Fruit fly (Drosophila melanogaster) whole organism, embryonic: ENCODE results near the gene Ugt316A1.

ENCODE experiments used
- Atf-2 ChIP-seq: fragments of 200-800 bp; sonication (Bioruptor generic); optimal IDR thresholded peaks from 2 replicates; lab custom pipeline; 2016; ENCODE audit warnings: missing biosample characterization, missing genetic modification characterization
- Awh ChIP-seq: fragments of 200-800 bp; sonication (Bioruptor generic); IDR thresholded peaks from 2 replicates; pipeline ENCODE4, ENCODE4 v1.3.6; 2022; ENCODE audit warnings: missing biosample characterization, missing genetic modification characterization
- CG11695 ChIP-seq: fragments of 200-800 bp; sonication (Bioruptor generic); IDR thresholded peaks from 3 replicates; pipeline ENCODE4 v1.3.6; 2022; ENCODE audit warnings: missing biosample characterization, missing genetic modification characterization
- CG12391 ChIP-seq: fragments of 200-800 bp; sonication (Bioruptor generic); optimal IDR thresholded peaks from 3 replicates; lab custom pipeline; 2018; ENCODE audit warnings: missing biosample characterization, mild to moderate bottlenecking, missing genetic modification characterization, moderate library complexity
- CG12659 ChIP-seq: fragments of 200-800 bp; sonication (Bioruptor generic); optimal IDR thresholded peaks from 3 replicates; lab custom pipeline; 2017; ENCODE audit warnings: mild to moderate bottlenecking, missing biosample characterization, missing genetic modification reagents, missing genetic modification characterization
- CG15601 ChIP-seq: fragments of 200-800 bp; sonication (Bioruptor generic); optimal IDR thresholded peaks from 3 replicates; lab custom pipeline; 2019; ENCODE audit warnings: missing biosample characterization, mild to moderate bottlenecking, missing genetic modification characterization, moderate library complexity
- CG1647 ChIP-seq: fragments of 200-800 bp; sonication (Bioruptor generic); optimal IDR thresholded peaks from 3 replicates; lab custom pipeline; 2016; ENCODE audit warnings: missing biosample characterization, missing genetic modification characterization
- CG16863 ChIP-seq: fragments of 200-800 bp; sonication (Bioruptor generic); optimal IDR thresholded peaks from 3 replicates; lab custom pipeline; 2016; ENCODE audit warnings: missing biosample characterization, missing genetic modification characterization
- CG2202 ChIP-seq: fragments of 200-800 bp; sonication (Bioruptor generic); optimal IDR thresholded peaks from 2 replicates; lab custom pipeline; 2018; ENCODE audit warnings: missing biosample characterization, mild to moderate bottlenecking, missing genetic modification characterization
- CG31224 ChIP-seq: fragments of 200-800 bp; sonication (Bioruptor generic); IDR thresholded peaks from 2 replicates; pipeline ENCODE4 v1.3.6; 2022; ENCODE audit warnings: missing biosample characterization, missing genetic modification characterization
- CG3163 ChIP-seq: fragments of 200-800 bp; sonication (Bioruptor generic); optimal IDR thresholded peaks from 3 replicates; lab custom pipeline; 2016; ENCODE audit warnings: missing biosample characterization, missing genetic modification characterization
- CG4360 ChIP-seq: fragments of 200-800 bp; sonication (Bioruptor generic); IDR thresholded peaks from 2 replicates; pipeline ENCODE4 v1.3.6; 2022; ENCODE audit warnings: missing biosample characterization, missing genetic modification characterization
- CG5180 ChIP-seq: fragments of 200-800 bp; sonication (Bioruptor generic); optimal IDR thresholded peaks from 3 replicates; lab custom pipeline; 2017; ENCODE audit warnings: missing biosample characterization, missing genetic modification characterization, mild to moderate bottlenecking, moderate library complexity, missing genetic modification reagents
- CG6272 ChIP-seq: fragments of 200-800 bp; sonication (Bioruptor generic); IDR thresholded peaks from 2 replicates; pipeline ENCODE4 v1.3.6; 2022; ENCODE audit warnings: missing biosample characterization, missing genetic modification characterization
- CkIIα-i1 ChIP-seq: fragments of 200-800 bp; sonication (Bioruptor generic); IDR thresholded peaks from 2 replicates; pipeline ENCODE4 v1.3.6; 2022; ENCODE audit warnings: missing biosample characterization, missing genetic modification characterization
- Dip3 ChIP-seq: fragments of 200-800 bp; sonication (Bioruptor generic); optimal IDR thresholded peaks from 3 replicates; lab custom pipeline; 2016; ENCODE audit warnings: missing biosample characterization, missing genetic modification characterization
- Hr51 ChIP-seq, 2 experiments: fragments of 200-800 bp; sonication (Bioruptor generic); optimal IDR thresholded peaks; 2 replicates in 1 of 2; 3 replicates in 1 of 2; lab custom pipeline; 2016 to 2018; ENCODE audit warnings: missing biosample characterization in 2 of 2, missing genetic modification characterization in 2 of 2, mild to moderate bottlenecking in 1 of 2, moderate library complexity in 1 of 2
- Med ChIP-seq: fragments of 200-800 bp; sonication (Bioruptor generic); peaks from one replicate; lab custom pipeline; 2016; ENCODE audit warnings: missing biosample characterization, missing genetic modification characterization, mild to moderate bottlenecking, inconsistent platforms, moderate library complexity
- NK7.1 ChIP-seq: fragments of 200-800 bp; sonication (Bioruptor generic); optimal IDR thresholded peaks from 3 replicates; lab custom pipeline; 2016; ENCODE audit warnings: missing biosample characterization, missing genetic modification characterization
- Ravus ChIP-seq: fragments of 200-800 bp; sonication (Bioruptor generic); IDR thresholded peaks from 2 replicates; pipeline ENCODE4 v1.3.6; 2022; ENCODE audit warnings: missing biosample characterization, missing genetic modification characterization
- Rfx ChIP-seq: fragments of 200-800 bp; sonication (Bioruptor generic); IDR thresholded peaks from 2 replicates; pipeline ENCODE4 v1.3.6; 2022; ENCODE audit warnings: missing biosample characterization, missing genetic modification characterization
- Sox100B ChIP-seq: fragments of 200-800 bp; sonication (Bioruptor generic); optimal IDR thresholded peaks from 3 replicates; lab custom pipeline; 2018; ENCODE audit warnings: missing biosample characterization, mild to moderate bottlenecking, missing genetic modification characterization
- TFAM ChIP-seq: fragments of 200-800 bp; sonication (Bioruptor generic); optimal IDR thresholded peaks from 2 replicates; lab custom pipeline; 2017; ENCODE audit warnings: missing biosample characterization, missing genetic modification characterization, inconsistent platforms
- Trl ChIP-seq, 3 experiments: fragments of >200 bp in 2 of 3; fragments of 200-800 bp in 1 of 3; sonication (Bioruptor generic) in 1 of 3; optimal IDR thresholded peaks; 2 replicates in 1 of 3; 3 replicates in 2 of 3; lab custom pipeline; 2016 to 2017; ENCODE audit warnings: missing biosample characterization in 1 of 3, missing genetic modification characterization in 1 of 3
- ac ChIP-seq: fragments of 200-800 bp; sonication (Bioruptor generic); optimal IDR thresholded peaks from 3 replicates; lab custom pipeline; 2017; ENCODE audit warnings: missing biosample characterization, mild to moderate bottlenecking, missing genetic modification characterization
- aop ChIP-seq: fragments of 200-800 bp; sonication (Bioruptor generic); IDR thresholded peaks from 2 replicates; pipeline ENCODE4 v1.3.6; 2022; ENCODE audit warnings: missing biosample characterization, missing genetic modification characterization
- bcd ChIP-seq: fragments of 200-800 bp; sonication (Bioruptor generic); optimal IDR thresholded peaks from 2 replicates; lab custom pipeline; 2017; ENCODE audit warnings: missing biosample characterization, mild to moderate bottlenecking, missing genetic modification characterization
- bsh ChIP-seq, 2 experiments: fragments of 200-800 bp; sonication (Bioruptor generic); optimal IDR thresholded peaks; 2 replicates each; lab custom pipeline; 2017 to 2018; ENCODE audit warnings: mild to moderate bottlenecking in 2 of 2, missing biosample characterization in 2 of 2, missing genetic modification characterization in 2 of 2, moderate library complexity in 1 of 2
- cg ChIP-seq: fragments of 200-800 bp; sonication (Bioruptor generic); optimal IDR thresholded peaks from 3 replicates; lab custom pipeline; 2019; ENCODE audit warnings: missing biosample characterization, mild to moderate bottlenecking, missing genetic modification characterization, moderate library complexity
- chinmo ChIP-seq: fragments of 200-800 bp; sonication (Bioruptor generic); IDR thresholded peaks from 4 replicates; pipeline ENCODE4 v1.3.6; 2022; ENCODE audit warnings: missing biosample characterization, missing genetic modification characterization; ENCODE audit not compliant: partially characterized antibody
- crc ChIP-seq: fragments of 200-800 bp; sonication (Bioruptor generic); optimal IDR thresholded peaks from 2 replicates; lab custom pipeline; 2016; ENCODE audit warnings: missing biosample characterization, missing genetic modification characterization
- crol ChIP-seq: fragments of 200-800 bp; sonication (Bioruptor generic); IDR thresholded peaks from 2 replicates; pipeline ENCODE4 v1.3.6; 2022; ENCODE audit warnings: missing biosample characterization, missing genetic modification characterization
- disco-r ChIP-seq: fragments of 200-800 bp; sonication (Bioruptor generic); optimal IDR thresholded peaks from 2 replicates; lab custom pipeline; 2016; ENCODE audit warnings: missing biosample characterization, missing genetic modification characterization
- ftz-f1 ChIP-seq: fragments of 200-800 bp; sonication (Bioruptor generic); optimal IDR thresholded peaks from 2 replicates; lab custom pipeline; 2016; ENCODE audit warnings: missing biosample characterization, missing genetic modification characterization
- gcm ChIP-seq: fragments of 200-800 bp; sonication (Bioruptor generic); optimal IDR thresholded peaks from 2 replicates; lab custom pipeline; 2019; ENCODE audit warnings: missing biosample characterization, mild to moderate bottlenecking, missing genetic modification characterization, moderate library complexity
- gcm2 ChIP-seq: fragments of 200-800 bp; sonication (Bioruptor generic); optimal IDR thresholded peaks from 2 replicates; lab custom pipeline; 2016; ENCODE audit warnings: missing biosample characterization, missing genetic modification characterization
- h ChIP-seq: fragments of >200 bp; optimal IDR thresholded peaks from 2 replicates; lab custom pipeline; 2017
- kni ChIP-seq: fragments of 200-800 bp; sonication (Bioruptor generic); optimal IDR thresholded peaks from 3 replicates; lab custom pipeline; 2017; ENCODE audit warnings: mild to moderate bottlenecking, missing biosample characterization, missing genetic modification reagents, missing genetic modification characterization
- nerfin-1 ChIP-seq: fragments of 200-800 bp; sonication (Bioruptor generic); optimal IDR thresholded peaks from 3 replicates; lab custom pipeline; 2019; ENCODE audit warnings: missing biosample characterization, mild to moderate bottlenecking, missing genetic modification characterization, moderate library complexity
- nom ChIP-seq: fragments of 200-800 bp; sonication (Bioruptor generic); optimal IDR thresholded peaks from 2 replicates; lab custom pipeline; 2017; ENCODE audit warnings: missing biosample characterization, missing genetic modification characterization, mild to moderate bottlenecking, moderate library complexity, missing genetic modification reagents
- otp ChIP-seq: fragments of 200-800 bp; sonication (Bioruptor generic); IDR thresholded peaks from 3 replicates; pipeline ENCODE4, ENCODE4 v1.3.6; 2022; ENCODE audit warnings: missing biosample characterization, missing genetic modification characterization
- pb ChIP-seq: fragments of 200-800 bp; sonication (Bioruptor generic); optimal IDR thresholded peaks from 3 replicates; lab custom pipeline; 2016; ENCODE audit warnings: missing biosample characterization, missing genetic modification characterization
- run ChIP-seq: fragments of 200-800 bp; sonication (Bioruptor generic); optimal IDR thresholded peaks from 3 replicates; lab custom pipeline; 2018; ENCODE audit warnings: missing biosample characterization, mild to moderate bottlenecking, missing genetic modification characterization
- sd ChIP-seq: fragments of 200-800 bp; sonication (Bioruptor generic); optimal IDR thresholded peaks from 3 replicates; lab custom pipeline; 2018; ENCODE audit warnings: missing biosample characterization, mild to moderate bottlenecking, missing genetic modification characterization, moderate library complexity
- sr ChIP-seq: fragments of 200-800 bp; sonication (Bioruptor generic); IDR thresholded peaks from 3 replicates; pipeline ENCODE4 v1.3.6; 2022; ENCODE audit warnings: missing biosample characterization, missing genetic modification characterization
- ssp ChIP-seq: fragments of 200-800 bp; sonication (Bioruptor generic); IDR thresholded peaks from 2 replicates; pipeline ENCODE4 v1.3.6; 2022; ENCODE audit warnings: missing biosample characterization, missing genetic modification characterization
- stwl ChIP-seq: fragments of 200-800 bp; sonication (Bioruptor generic); optimal IDR thresholded peaks from 3 replicates; lab custom pipeline; 2018; ENCODE audit warnings: missing biosample characterization, mild to moderate bottlenecking, missing genetic modification characterization, moderate library complexity
- vnd ChIP-seq: fragments of 200-800 bp; sonication (Bioruptor generic); IDR thresholded peaks from 3 replicates; pipeline ENCODE4 v1.3.6; 2022; ENCODE audit warnings: missing biosample characterization, missing genetic modification characterization; ENCODE audit not compliant: partially characterized antibody
- zf30C ChIP-seq: fragments of 200-800 bp; sonication (Bioruptor generic); optimal IDR thresholded peaks from 3 replicates; lab custom pipeline; 2018; ENCODE audit warnings: missing biosample characterization, mild to moderate bottlenecking, missing genetic modification characterization

Ugt316A1 gene

DNA sequence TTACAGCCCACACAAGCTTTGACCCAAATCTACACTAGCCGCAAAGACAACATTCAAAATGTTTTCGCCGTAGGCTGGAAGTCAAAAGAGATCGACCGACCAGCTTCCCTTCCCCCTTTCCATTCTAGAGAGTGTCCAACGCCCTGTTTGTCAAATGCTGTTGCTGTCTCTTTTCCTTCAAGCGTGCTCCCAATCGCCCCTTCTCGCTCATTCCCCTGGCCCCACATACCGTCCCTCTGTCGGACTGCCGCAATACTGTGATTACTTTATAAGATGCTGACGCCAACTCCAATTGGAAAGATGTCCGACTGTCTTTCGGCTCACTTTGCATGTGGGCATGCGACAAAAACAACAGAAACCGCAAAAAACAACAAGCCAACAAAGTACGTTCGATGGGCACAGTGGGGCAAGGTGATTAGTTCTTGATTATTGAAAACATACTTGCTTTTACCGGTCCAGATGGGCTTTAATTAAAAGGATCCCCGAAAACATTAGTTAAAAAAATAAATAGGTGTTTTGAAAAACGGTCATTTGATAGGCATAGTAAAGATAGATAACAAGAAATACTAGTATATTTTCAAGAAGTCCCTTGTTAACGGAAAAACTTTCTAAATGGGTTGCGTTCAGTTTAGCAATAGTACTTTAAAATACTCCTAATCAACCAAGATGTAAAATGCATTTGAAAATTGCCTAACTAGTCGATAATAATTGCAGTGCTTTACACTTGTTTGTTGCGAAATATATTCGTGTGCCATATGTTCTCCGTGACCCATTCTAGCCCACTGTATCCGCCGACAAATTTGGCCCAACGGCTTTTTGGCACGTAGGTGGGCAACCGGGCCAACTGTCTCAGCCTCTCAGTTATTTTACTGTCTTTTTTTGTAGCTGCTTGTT lies 17.4 kb upstream of the Ugt316A1 start (continued):
- TF ChIP-seq ssp (GFP tag; lab: Robert Waterston, UW) = no peak
- TF ChIP-seq Rfx = peak; percentile 47
- peak; percentile 32 for TF ChIP-seq Atf-2 (GFP tag; lab: Kevin White, UChicago)
- TF ChIP-seq ac (GFP tag; lab: Kevin White, UChicago) = no peak
- TF ChIP-seq CkIIα-i1 (GFP tag; lab: Robert Waterston, UW) = no peak
- peak in 1 of 2 experiments; percentile 60 for TF ChIP-seq Hr51 (GFP tag; optimal IDR thresholded peaks at IDR 0.05; lab: Kevin White, UChicago)
- TF ChIP-seq CG31224 (GFP tag; lab: Robert Waterston, UW) = no peak
- TF ChIP-seq TFAM (GFP tag; lab: Kevin White, UChicago) = no peak
- no peak for TF ChIP-seq Awh (GFP tag; lab: Robert Waterston, UW)
- no peak for TF ChIP-seq CG2202 (tag; lab: Kevin White, UChicago)
- TF ChIP-seq bsh (GFP tag; optimal IDR thresholded peaks at IDR 0.05; lab: Kevin White, UChicago) = peak; percentile 7 to 47
- no peak for TF ChIP-seq Dip3
- TF ChIP-seq CG1647 (GFP tag; lab: Kevin White, UChicago) = no peak
- peak; percentile 44 for TF ChIP-seq CG12659 (GFP tag; lab: Kevin White, UChicago)
- no peak for TF ChIP-seq ftz-f1
- TF ChIP-seq run (tag; lab: Kevin White, UChicago) = no peak
- TF ChIP-seq crc = no peak
- TF ChIP-seq CG15601 (tag; lab: Kevin White, UChicago) = no peak
- peak; percentile 34 for TF ChIP-seq disco-r (GFP tag; lab: Kevin White, UChicago)
- peak; percentile 33 for TF ChIP-seq pb
- TF ChIP-seq gcm2 (GFP tag; lab: Kevin White, UChicago) = no peak
- TF ChIP-seq Sox100B = peak; percentile 63
- no peak for TF ChIP-seq h (lab: Kevin White, UChicago)
- TF ChIP-seq CG12391 = peak; percentile 17
- TF ChIP-seq bcd (GFP tag; lab: Kevin White, UChicago) = peak; percentile 45
- TF ChIP-seq CG16863 = peak; percentile 7
- TF ChIP-seq Ravus (GFP tag; lab: Robert Waterston, UW) = no peak

DNA sequence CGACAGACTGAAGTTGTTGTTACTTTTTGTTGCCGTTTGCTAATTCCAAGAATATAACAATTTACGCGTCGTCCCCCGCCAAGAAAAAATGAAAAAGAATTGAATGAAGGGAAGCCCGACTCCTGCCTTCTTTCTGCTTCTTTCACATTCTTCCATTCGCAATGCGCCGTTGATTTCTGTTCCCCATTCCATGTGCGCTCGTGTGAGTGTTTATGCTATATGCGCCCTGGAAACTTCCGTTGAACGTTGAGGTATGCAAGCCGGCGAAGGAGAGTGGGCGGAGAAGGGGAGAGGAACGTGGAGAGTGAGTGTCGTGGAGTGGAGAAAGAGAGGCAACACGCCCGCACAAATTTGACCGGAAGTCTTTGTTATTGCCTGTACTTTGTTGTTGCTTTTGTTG lies 16.5 kb upstream of the Ugt316A1 start:
- TF ChIP-seq sr (GFP tag; lab: Robert Waterston, UW) (peak; percentile 72; the same call in 2 of the 3 replicates), sd (tag; lab: Kevin White, UChicago) (peak; percentile 81), vnd (GFP tag; lab: Robert Waterston, UW) (no peak), crol (GFP tag; lab: Robert Waterston, UW) (peak; percentile 86), CG6272 (GFP tag; lab: Robert Waterston, UW) (no peak), gcm (GFP tag; lab: Kevin White, UChicago) (peak; percentile 63), nerfin-1 (peak; percentile 30), Med (GFP tag; lab: Kevin White, UChicago) (peak; percentile 36), NK7.1 (no peak), nom (GFP tag; lab: Kevin White, UChicago) (peak; percentile 6), kni (GFP tag; lab: Kevin White, UChicago) (peak; percentile 21), cg (GFP tag; lab: Kevin White, UChicago) (peak; percentile 18), aop (peak; percentile 88), CG11695 (GFP tag; lab: Robert Waterston, UW) (no peak), stwl (tag; lab: Kevin White, UChicago) (no peak), otp (no peak), chinmo (GFP tag; lab: Robert Waterston, UW) (0 out of 4 replicates have a peak, but pooled peaks have one; percentile 55), CG5180 (GFP tag; lab: Kevin White, UChicago) (no peak), CG3163 (GFP tag; lab: Kevin White, UChicago) (no peak), zf30C (GFP tag; lab: Kevin White, UChicago) (no peak), CG4360 (GFP tag; lab: Robert Waterston, UW) (0 out of 2 replicates have a peak, but pooled peaks have one; percentile 24), Trl (optimal IDR thresholded peaks at IDR 0.05; lab: Kevin White, UChicago) (peak; percentile 11 to 38), Trl (GFP tag; optimal IDR thresholded peaks at IDR 0.05; lab: Kevin White, UChicago) (no peak)
